Worm (Caenorhabditis elegans): ENCODE data around the gene C50D2.6.
"Not testable (repeated sequence)": the region's sequence is repeated elsewhere in the genome, so short reads cannot be mapped to it uniquely, and the experiment has no call there.

Gene C50D2.6

ce11 chrII:79166-79565 is 5.1 kb upstream of the C50D2.6 start, which contains the start of gene C23H3.9:
C23H3.9 (minus strand) TSS chrII:79266.
- TF ChIP-seq ceh-39 (tag; optimal IDR thresholded peaks at IDR 0.05) (no peak), nhr-76 (tag; optimal IDR thresholded peaks at IDR 0.05) (no peak), ces-1 (GFP tag; optimal IDR thresholded peaks at IDR 0.05) (no peak)

DNA sequence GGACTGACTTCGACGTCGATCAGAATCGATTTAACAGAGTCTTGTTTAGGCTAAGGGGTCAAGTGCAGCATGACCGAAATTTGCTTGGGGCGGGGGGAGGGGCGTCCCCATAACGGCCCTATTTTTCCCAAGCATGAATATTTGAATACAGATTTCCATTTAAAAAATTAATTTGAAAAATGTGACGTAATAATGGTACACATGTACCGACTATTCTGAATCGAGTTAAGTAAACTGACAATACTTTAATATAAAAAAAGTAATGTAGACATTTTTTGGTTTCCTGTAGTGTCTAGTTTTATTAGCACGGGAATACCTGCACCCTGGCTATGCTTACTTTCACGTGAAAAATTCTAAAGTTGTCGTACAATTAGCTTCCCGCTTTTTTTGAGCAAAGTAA is 2.6 kb downstream of the C50D2.6 start:
- TF ChIP-seq zip-8 (tag; optimal IDR thresholded peaks at IDR 0.05) (peak; percentile 56), mab-5 (tag; optimal IDR thresholded peaks at IDR 0.05) (no peak)

DNA sequence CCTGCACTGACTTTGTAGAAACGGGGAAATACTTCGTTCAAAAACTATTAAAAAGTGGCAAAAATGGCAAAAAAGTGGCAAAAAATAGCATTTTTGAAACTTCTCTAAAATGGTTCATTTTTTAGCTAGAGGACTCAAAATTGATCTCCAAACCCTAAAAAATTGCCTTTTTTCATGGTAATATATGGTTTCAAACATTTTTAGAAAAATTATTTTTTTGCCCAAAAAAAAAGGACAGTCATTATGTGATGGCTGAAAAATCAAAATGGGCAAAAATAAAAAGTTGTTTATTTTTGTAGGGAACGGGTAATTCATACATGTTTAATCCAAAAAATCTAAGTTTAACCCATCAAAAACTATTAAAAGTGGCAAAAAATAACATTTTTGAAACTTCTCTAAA is 3.7 kb downstream of the C50D2.6 start:
- no peak for TF ChIP-seq lsy-2 (tag; optimal IDR thresholded peaks at IDR 0.05)
- no peak for TF ChIP-seq ces-1 (GFP tag; optimal IDR thresholded peaks at IDR 0.05)
- no peak for TF ChIP-seq tbx-8 (GFP tag; optimal IDR thresholded peaks at IDR 0.05)
- no peak for TF ChIP-seq nhr-2 (tag; optimal IDR thresholded peaks at IDR 0.05)
- TF ChIP-seq mls-2 (tag; optimal IDR thresholded peaks at IDR 0.05): no peak
- no peak for TF ChIP-seq pha-4 (tag; optimal IDR thresholded peaks at IDR 0.05)
- no peak for TF ChIP-seq zip-8 (tag; optimal IDR thresholded peaks at IDR 0.05)
- TF ChIP-seq sem-2 (GFP tag; optimal IDR thresholded peaks at IDR 0.05): no peak

DNA sequence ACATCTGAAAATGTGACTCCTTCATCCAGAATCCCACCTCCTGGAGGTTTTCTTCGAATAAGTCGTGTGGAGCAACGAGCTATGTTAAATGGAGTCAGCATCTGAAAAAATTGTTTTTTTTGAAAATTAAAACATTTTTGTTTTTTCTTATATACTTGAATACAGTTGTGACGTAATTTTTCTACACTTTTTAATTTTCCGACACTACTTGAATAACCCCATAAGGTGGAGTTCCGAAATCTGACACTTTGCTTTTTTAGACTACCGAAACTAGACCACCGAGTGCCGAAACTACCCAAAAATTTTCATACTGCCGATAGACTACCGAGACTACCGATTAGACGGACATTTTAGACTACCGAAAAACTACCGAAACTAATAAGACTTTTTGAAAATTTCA is 7.2 kb downstream of the C50D2.6 start, which contains the start of gene mcat-1:
TSS of gene mcat-1 (minus strand) at position 101 of the 400 bp plus-strand sequence.
- TF ChIP-seq zip-8 (tag; optimal IDR thresholded peaks at IDR 0.05) (peak; percentile 1), elt-3 (tag; optimal IDR thresholded peaks at IDR 0.05) (no peak)

ce11 chrII:95177-95576 is 10.9 kb downstream of the C50D2.6 start, which contains the start of gene C50D2.7:
C50D2.7 (minus strand) TSS chrII:95277.
- TF ChIP-seq cnd-1 (tag; optimal IDR thresholded peaks at IDR 0.05) (no peak), nhr-237 (tag; optimal IDR thresholded peaks at IDR 0.05) (no peak), nhr-76 (tag; optimal IDR thresholded peaks at IDR 0.05) (no peak), nhr-12 (tag; optimal IDR thresholded peaks at IDR 0.05) (no peak), M03D4.4 (tag; optimal IDR thresholded peaks at IDR 0.05) (no peak), drap-1 (GFP tag; optimal IDR thresholded peaks at IDR 0.05) (no peak), unc-62 (GFP tag; optimal IDR thresholded peaks at IDR 0.05) (no peak), ztf-11 (tag; optimal IDR thresholded peaks at IDR 0.05) (no peak), ham-2 (GFP tag; optimal IDR thresholded peaks at IDR 0.05) (no peak), flh-1 (GFP tag; optimal IDR thresholded peaks at IDR 0.05) (no peak), ceh-43 (GFP tag; optimal IDR thresholded peaks at IDR 0.05) (no peak), hlh-1 (tag; optimal IDR thresholded peaks at IDR 0.05) (no peak), sem-2 (GFP tag; optimal IDR thresholded peaks at IDR 0.05) (no peak), ceh-39 (tag; optimal IDR thresholded peaks at IDR 0.05) (no peak), unc-120 (tag; optimal IDR thresholded peaks at IDR 0.05; ENCODE audit: poor library complexity, severe bottlenecking) (no peak)

DNA sequence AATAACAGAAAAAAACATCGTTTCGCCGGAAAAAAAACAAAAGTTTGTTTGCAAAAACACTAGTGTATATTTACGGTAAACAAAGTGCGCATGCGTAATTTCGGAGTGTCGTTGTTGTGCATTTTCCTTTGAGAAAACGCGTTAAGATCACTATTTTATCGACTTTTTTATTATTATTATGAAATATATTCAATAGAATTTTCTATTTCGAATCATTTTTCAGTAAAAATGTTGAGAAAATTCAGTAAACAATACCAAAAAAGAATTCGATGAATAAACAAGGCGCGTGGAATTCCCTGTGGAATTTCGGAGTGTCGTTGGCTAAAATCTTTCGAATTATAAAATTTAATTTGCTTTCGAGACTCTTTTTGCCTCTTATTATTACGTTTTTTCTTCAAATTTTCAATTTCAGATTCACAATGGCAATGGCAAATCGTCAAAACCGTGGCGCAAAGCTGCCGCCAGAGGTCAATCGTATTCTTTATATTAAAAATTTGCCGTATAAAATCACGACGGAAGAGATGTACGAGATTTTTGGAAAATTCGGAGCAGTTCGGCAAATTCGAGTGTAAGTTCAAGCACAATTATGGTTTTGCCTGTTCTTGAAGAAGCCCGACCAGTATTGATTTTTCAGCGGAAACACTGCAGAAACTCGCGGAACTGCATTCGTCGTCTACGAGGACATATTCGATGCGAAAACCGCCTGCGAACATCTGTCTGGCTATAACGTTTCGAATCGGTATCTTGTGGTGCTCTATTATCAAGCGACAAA is 13.9 kb downstream of the C50D2.6 start, which contains the start of the genes luc-7L3 and sftb-6:
TSS of gene luc-7L3 (minus strand) at position 36 of the 772 bp plus-strand sequence.
TSS of gene sftb-6 (plus strand) at position 413 of the 772 bp plus-strand sequence.
- TF ChIP-seq tbx-8 (GFP tag; optimal IDR thresholded peaks at IDR 0.05) (no peak), drap-1 (GFP tag; optimal IDR thresholded peaks at IDR 0.05) (no peak), elt-3 (tag; optimal IDR thresholded peaks at IDR 0.05) (no peak), nhr-237 (tag; optimal IDR thresholded peaks at IDR 0.05) (peak; percentile 34), ceh-83 (GFP tag; optimal IDR thresholded peaks at IDR 0.05) (peak; percentile 3), ztf-11 (tag; optimal IDR thresholded peaks at IDR 0.05) (no peak), mab-5 (tag; optimal IDR thresholded peaks at IDR 0.05) (peak; percentile 16), ceh-39 (tag; optimal IDR thresholded peaks at IDR 0.05) (peak; percentile 41), ces-1 (GFP tag; optimal IDR thresholded peaks at IDR 0.05) (peak; percentile 74), cnd-1 (tag; optimal IDR thresholded peaks at IDR 0.05) (no peak), nhr-2 (tag; optimal IDR thresholded peaks at IDR 0.05) (peak; percentile 28), lsy-2 (tag; optimal IDR thresholded peaks at IDR 0.05) (peak; percentile 48), ceh-43 (GFP tag; optimal IDR thresholded peaks at IDR 0.05) (no peak)

DNA sequence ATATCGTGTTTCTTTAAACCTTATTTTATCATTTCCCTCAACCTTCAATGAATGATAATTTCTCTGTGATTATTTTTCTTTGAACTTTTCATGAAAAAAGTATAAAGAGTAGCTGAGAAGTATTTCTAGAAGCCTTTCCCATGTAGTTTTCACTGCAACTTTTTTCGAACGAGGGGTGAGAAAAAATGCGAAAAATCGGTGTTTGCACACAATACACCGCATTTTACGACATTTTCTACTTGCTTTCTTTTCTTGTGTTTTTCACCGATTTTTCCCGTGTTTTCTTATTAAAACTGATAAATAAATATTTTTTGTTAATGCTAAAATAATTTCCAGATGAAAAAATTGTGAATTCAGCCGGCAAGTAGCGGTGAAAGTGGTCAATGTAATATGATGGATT is 14.7 kb downstream of the C50D2.6 start, which contains the start of gene C50D2.10:
TSS of gene C50D2.10 (plus strand) at position 245 of the 400 bp plus-strand sequence.
- TF ChIP-seq M03D4.4, snpc-4, cnd-1 (tag; optimal IDR thresholded peaks at IDR 0.05): not testable (repeated sequence)
